Worm (Caenorhabditis elegans) whole organism, L2 larva: ENCODE measurements around the gene str-228.

Source experiments
- ZK546.5 ChIP-seq: sonication (generic microtip); optimal IDR thresholded peaks from 2 replicates; lab custom pipeline; 2017; ENCODE audit warnings: missing biosample characterization, missing genetic modification characterization
- aly-2 ChIP-seq: fragments of 150-350 bp; optimal IDR thresholded peaks from 2 replicates; lab custom pipeline; 2014; ENCODE audit warnings: missing biosample characterization, missing genetic modification characterization
- fos-1 ChIP-seq: fragments of 150-350 bp; optimal IDR thresholded peaks from 2 replicates; lab custom pipeline; 2014; ENCODE audit warnings: missing biosample characterization, missing genetic modification characterization
- lin-39 ChIP-seq: fragments of 150-350 bp; optimal IDR thresholded peaks from 2 replicates; lab custom pipeline; 2014; ENCODE audit warnings: missing biosample characterization, missing genetic modification reagents, missing genetic modification characterization
- lsy-2 ChIP-seq, 2 experiments: fragments of 150-350 bp in 1 of 2; sonication (generic microtip) in 1 of 2; optimal IDR thresholded peaks; 2 replicates each; lab custom pipeline; 2014 to 2017; ENCODE audit warnings: missing biosample characterization in 2 of 2, missing genetic modification characterization in 2 of 2
- nhr-11 ChIP-seq: fragments of 150-350 bp; optimal IDR thresholded peaks from 2 replicates; lab custom pipeline; 2014; ENCODE audit warnings: missing biosample characterization, missing genetic modification characterization
- nhr-237 ChIP-seq: fragments of 150-350 bp; optimal IDR thresholded peaks from 2 replicates; lab custom pipeline; 2014; ENCODE audit warnings: missing biosample characterization, missing genetic modification characterization
- skn-1 ChIP-seq: sonication (generic microtip); optimal IDR thresholded peaks from 2 replicates; lab custom pipeline; 2017; ENCODE audit warnings: missing biosample characterization, missing genetic modification characterization
- sma-3 ChIP-seq: sonication (generic microtip); optimal IDR thresholded peaks from 2 replicates; lab custom pipeline; 2016; ENCODE audit warnings: missing genetic modification reagents, missing genetic modification characterization, missing compliant biosample characterization
- ztf-11 ChIP-seq: sonication (generic microtip); optimal IDR thresholded peaks from 2 replicates; lab custom pipeline; 2017; ENCODE audit warnings: missing biosample characterization, missing genetic modification characterization

DNA sequence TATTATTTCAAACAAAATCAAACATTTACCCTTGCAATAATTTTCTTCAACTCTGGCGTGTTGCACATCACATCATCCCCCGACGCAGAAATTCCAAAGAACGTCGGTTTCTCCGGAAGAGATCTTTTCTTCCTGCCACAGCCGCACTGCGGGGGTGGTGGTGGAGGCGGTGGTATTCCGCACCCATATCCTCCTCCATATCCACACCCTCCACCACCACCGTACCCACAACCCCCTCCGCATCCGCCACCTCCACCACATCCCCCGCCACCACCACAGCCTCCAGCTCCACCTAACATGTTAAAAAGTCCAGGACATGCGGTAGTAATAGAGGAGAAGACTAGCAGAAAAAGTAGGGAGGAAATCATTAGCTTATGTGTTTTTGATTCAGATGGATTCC is 44.9 kb downstream of the str-228 start, which contains the start of gene grl-29:
- no peak for TF ChIP-seq aly-2 (tag; lab: Kevin White, UChicago)
- no peak for TF ChIP-seq lsy-2 (tag; optimal IDR thresholded peaks at IDR 0.05; lab: Kevin White, UChicago)
- TF ChIP-seq nhr-11 (tag; lab: Kevin White, UChicago), result no peak
- TF ChIP-seq ztf-11 (tag; lab: Kevin White, UChicago), result no peak
- no peak for TF ChIP-seq sma-3 (GFP tag; lab: Kevin White, UChicago)
- no peak for TF ChIP-seq lin-39
- no peak for TF ChIP-seq nhr-237 (tag; lab: Kevin White, UChicago)
- no peak for TF ChIP-seq skn-1 (tag; lab: Kevin White, UChicago)
- TF ChIP-seq ZK546.5 (tag; lab: Kevin White, UChicago), result no peak
- TF ChIP-seq fos-1 (tag; lab: Kevin White, UChicago), result no peak
